Worm (Caenorhabditis elegans) whole organism, young adult: ENCODE results near the gene aak-2.

Source experiments
- B0019.2 ChIP-seq: fragments of 200-800 bp; sonication (Bioruptor generic); conservative IDR thresholded peaks from 2 replicates; pipeline ENCODE4 v1.3.6; 2022; ENCODE audit warnings: missing genetic modification reagents, missing genetic modification characterization, missing compliant biosample characterization
- B0035.1 ChIP-seq: sonication (generic microtip); optimal IDR thresholded peaks from 2 replicates; lab custom pipeline; 2016; ENCODE audit warnings: missing genetic modification characterization, mild to moderate bottlenecking, missing compliant biosample characterization, missing genotype, missing genetic modification reagents
- C17E4.6 ChIP-seq: fragments of 200-800 bp; sonication (Bioruptor generic); IDR thresholded peaks from 2 replicates; pipeline ENCODE4 v1.3.6; 2022; ENCODE audit warnings: missing genetic modification reagents, missing genetic modification characterization, missing compliant biosample characterization
- F10E7.11 ChIP-seq: sonication (generic microtip); optimal IDR thresholded peaks from 2 replicates; lab custom pipeline; 2017; ENCODE audit warnings: mild to moderate bottlenecking, missing genetic modification characterization, moderate library complexity, missing compliant biosample characterization
- F39B2.1 ChIP-seq: fragments of 200-800 bp; sonication (Bioruptor generic); IDR thresholded peaks from 2 replicates; pipeline ENCODE4 v1.3.6; 2022; ENCODE audit warnings: missing genetic modification reagents, missing genetic modification characterization, missing compliant biosample characterization
- F52B5.7 ChIP-seq: sonication (generic microtip); optimal IDR thresholded peaks from 2 replicates; lab custom pipeline; 2016; ENCODE audit warnings: mild to moderate bottlenecking, missing genetic modification characterization, missing compliant biosample characterization
- F57A8.1 ChIP-seq: fragments of 200-800 bp; sonication (Bioruptor generic); optimal IDR thresholded peaks from 2 replicates; lab custom pipeline; 2018; ENCODE audit warnings: mild to moderate bottlenecking, missing genetic modification characterization, moderate library complexity, missing compliant biosample characterization
- F57C9.4 ChIP-seq: sonication (generic microtip); optimal IDR thresholded peaks from 2 replicates; lab custom pipeline; 2017; ENCODE audit warnings: mild to moderate bottlenecking, missing genetic modification characterization, missing compliant biosample characterization
- K12H6.12 ChIP-seq: fragments of 200-800 bp; sonication (Bioruptor generic); optimal IDR thresholded peaks from 2 replicates; lab custom pipeline; 2018; ENCODE audit warnings: mild to moderate bottlenecking, missing genetic modification characterization, missing compliant biosample characterization
- Y53G8AR.9 ChIP-seq: fragments of 200-800 bp; sonication (Bioruptor generic); conservative IDR thresholded peaks from 2 replicates; pipeline ENCODE4 v1.3.6; 2022; ENCODE audit warnings: missing genetic modification reagents, missing genetic modification characterization, missing compliant biosample characterization
- Y67H2A.10 ChIP-seq: fragments of 200-800 bp; sonication (Bioruptor generic); conservative IDR thresholded peaks from 2 replicates; pipeline ENCODE4 v1.3.6; 2022; ENCODE audit warnings: missing genetic modification reagents, missing genetic modification characterization, missing compliant biosample characterization
- ZK185.1 ChIP-seq: sonication (generic microtip); optimal IDR thresholded peaks from 2 replicates; lab custom pipeline; 2016; ENCODE audit warnings: mild to moderate bottlenecking, missing genetic modification characterization, missing compliant biosample characterization; ENCODE audit not compliant: poor library complexity, severe bottlenecking
- ama-1 ChIP-seq, 3 experiments: fragments of 150-350 bp in 1 of 3; sonication (generic microtip) in 2 of 3; optimal IDR thresholded peaks; 2 replicates each; lab custom pipeline; 2014 to 2018; ENCODE audit warnings: missing biosample characterization in 2 of 3, missing genetic modification characterization in 2 of 3, missing genetic modification reagents in 2 of 3
- attf-3 ChIP-seq: fragments of 200-800 bp; sonication (Bioruptor generic); conservative IDR thresholded peaks from 2 replicates; pipeline ENCODE4 v1.3.6; 2022; ENCODE audit warnings: missing genetic modification reagents, missing genetic modification characterization, missing compliant biosample characterization
- attf-5 ChIP-seq: fragments of 200-800 bp; sonication (Bioruptor generic); optimal IDR thresholded peaks from 2 replicates; lab custom pipeline; 2018; ENCODE audit warnings: mild to moderate bottlenecking, missing genetic modification characterization, missing compliant biosample characterization
- attf-6 ChIP-seq: fragments of 200-800 bp; sonication (Bioruptor generic); IDR thresholded peaks from 2 replicates; pipeline ENCODE4 v1.3.6; 2022; ENCODE audit warnings: missing genetic modification reagents, missing genetic modification characterization, missing compliant biosample characterization
- bed-1 ChIP-seq: fragments of 200-800 bp; sonication (Bioruptor generic); IDR thresholded peaks from 2 replicates; pipeline ENCODE4 v1.3.6; 2022; ENCODE audit warnings: missing genetic modification reagents, missing genetic modification characterization, missing compliant biosample characterization
- ccch-3 ChIP-seq: fragments of 200-800 bp; sonication (Bioruptor generic); optimal IDR thresholded peaks from 2 replicates; lab custom pipeline; 2018; ENCODE audit warnings: mild to moderate bottlenecking, missing genetic modification characterization, missing compliant biosample characterization
- cebp-1 ChIP-seq, 2 experiments: fragments of 200-800 bp in 1 of 2; sonication (Bioruptor generic) in 1 of 2; sonication (generic microtip) in 1 of 2; IDR thresholded peaks in 1 of 2; optimal IDR thresholded peaks in 1 of 2; 2 replicates each; pipeline versions ENCODE4 v1.3.6 to Lab custom; 2017 to 2022; ENCODE audit warnings: missing compliant biosample characterization in 2 of 2, missing genetic modification characterization in 2 of 2, mild to moderate bottlenecking in 1 of 2, missing genetic modification reagents in 1 of 2, moderate library complexity in 1 of 2
- ceh-27 ChIP-seq: fragments of 200-800 bp; sonication (Bioruptor generic); optimal IDR thresholded peaks from 2 replicates; lab custom pipeline; 2018; ENCODE audit warnings: mild to moderate bottlenecking, missing genetic modification characterization, moderate library complexity, missing compliant biosample characterization
- ceh-79 ChIP-seq: sonication (generic microtip); optimal IDR thresholded peaks from 2 replicates; lab custom pipeline; 2017; ENCODE audit warnings: mild to moderate bottlenecking, missing genetic modification characterization, missing compliant biosample characterization
- dpl-1 ChIP-seq: fragments of 150-350 bp; optimal IDR thresholded peaks from 2 replicates; lab custom pipeline; 2014; ENCODE audit warnings: missing biosample characterization, missing genetic modification reagents, missing genetic modification characterization
- egl-18 ChIP-seq: fragments of 200-800 bp; sonication (Bioruptor generic); IDR thresholded peaks from 2 replicates; pipeline ENCODE4 v1.3.6; 2022; ENCODE audit warnings: missing genetic modification reagents, missing genetic modification characterization, missing compliant biosample characterization
- hlh-12 ChIP-seq: sonication (generic microtip); optimal IDR thresholded peaks from 2 replicates; lab custom pipeline; 2016; ENCODE audit warnings: missing genetic modification characterization, missing compliant biosample characterization
- let-607 ChIP-seq, 2 experiments: fragments of 200-800 bp in 1 of 2; sonication (Bioruptor generic) in 1 of 2; sonication (generic microtip) in 1 of 2; optimal IDR thresholded peaks; 2 replicates each; lab custom pipeline; 2016 to 2018; ENCODE audit warnings: mild to moderate bottlenecking in 2 of 2, missing compliant biosample characterization in 2 of 2, missing genetic modification characterization in 2 of 2, moderate library complexity in 2 of 2, missing genotype in 1 of 2
- lin-35 ChIP-seq, 3 experiments: fragments of 150-350 bp in 2 of 3; sonication (generic microtip) in 1 of 3; optimal IDR thresholded peaks; 2 replicates each; lab custom pipeline; 2014 to 2018; ENCODE audit warnings: missing biosample characterization in 3 of 3, missing genetic modification characterization in 3 of 3, missing genetic modification reagents in 3 of 3
- lin-40 ChIP-seq: sonication (generic microtip); optimal IDR thresholded peaks from 2 replicates; lab custom pipeline; 2016; ENCODE audit warnings: missing genetic modification characterization, mild to moderate bottlenecking, missing compliant biosample characterization, missing genotype, missing genetic modification reagents
- mes-4 ChIP-seq: sonication (generic microtip); optimal IDR thresholded peaks from 2 replicates; lab custom pipeline; 2016; ENCODE audit warnings: missing genotype, missing genetic modification characterization, missing compliant biosample characterization
- nfyb-1 ChIP-seq: fragments of 200-800 bp; sonication (Bioruptor generic); IDR thresholded peaks from 2 replicates; pipeline ENCODE4 v1.3.6; 2022; ENCODE audit warnings: missing genetic modification reagents, missing genetic modification characterization, missing compliant biosample characterization
- nhr-80 ChIP-seq: sonication (generic microtip); optimal IDR thresholded peaks from 2 replicates; lab custom pipeline; 2016; ENCODE audit warnings: missing genetic modification characterization, missing compliant biosample characterization
- nhr-90 ChIP-seq: sonication (generic microtip); optimal IDR thresholded peaks from 2 replicates; lab custom pipeline; 2016; ENCODE audit warnings: missing genotype, mild to moderate bottlenecking, missing genetic modification characterization, missing compliant biosample characterization
- rcor-1 ChIP-seq: fragments of 200-800 bp; sonication (Bioruptor generic); IDR thresholded peaks from 2 replicates; pipeline ENCODE4 v1.3.6; 2022; ENCODE audit warnings: missing genetic modification reagents, missing genetic modification characterization, missing compliant biosample characterization
- rec-8 ChIP-seq, 2 experiments: sonication (generic microtip); optimal IDR thresholded peaks; 2 replicates each; lab custom pipeline; 2016; ENCODE audit warnings: mild to moderate bottlenecking in 2 of 2, missing genetic modification characterization in 2 of 2, missing genetic modification reagents in 2 of 2, missing genotype in 2 of 2, missing biosample characterization in 1 of 2, missing compliant biosample characterization in 1 of 2, moderate library complexity in 1 of 2
- repo-1 ChIP-seq: sonication (generic microtip); optimal IDR thresholded peaks from 2 replicates; lab custom pipeline; 2017; ENCODE audit warnings: mild to moderate bottlenecking, missing genetic modification characterization, missing compliant biosample characterization
- sdz-38 ChIP-seq: sonication (generic microtip); optimal IDR thresholded peaks from 2 replicates; lab custom pipeline; 2016; ENCODE audit warnings: missing genotype, missing genetic modification characterization, missing compliant biosample characterization
- snpc-4 ChIP-seq, 5 experiments: fragments of 150-350 bp in 1 of 5; sonication (generic microtip) in 4 of 5; optimal IDR thresholded peaks; 2 replicates each; lab custom pipeline; 2014 to 2018; ENCODE audit warnings: missing genetic modification characterization in 5 of 5, missing biosample characterization in 3 of 5, antibody characterized with exemption in 2 of 5, mild to moderate bottlenecking in 2 of 5, missing compliant biosample characterization in 2 of 5, missing genotype in 2 of 5, moderate library complexity in 2 of 5, missing genetic modification reagents in 1 of 5
- sptf-2 ChIP-seq: fragments of 200-800 bp; sonication (Bioruptor generic); optimal IDR thresholded peaks from 2 replicates; lab custom pipeline; 2018; ENCODE audit warnings: mild to moderate bottlenecking, missing genetic modification characterization, missing compliant biosample characterization
- ztf-26 ChIP-seq: sonication (generic microtip); optimal IDR thresholded peaks from 2 replicates; lab custom pipeline; 2017; ENCODE audit warnings: missing genetic modification characterization, missing compliant biosample characterization
- ztf-6 ChIP-seq: fragments of 200-800 bp; sonication (Bioruptor generic); IDR thresholded peaks from 2 replicates; pipeline ENCODE4 v1.3.6; 2022; ENCODE audit warnings: missing genetic modification reagents, missing genetic modification characterization, missing compliant biosample characterization

Gene aak-2

ce11 chrX:16782797-16783259 lies 13.1 kb upstream of the aak-2 start, which contains the start of gene T01C8.3:
Gene T01C8.3, minus strand, starts transcription at chrX:16783209.
- TF ChIP-seq ama-1 (optimal IDR thresholded peaks at IDR 0.05; lab: Kevin White, UChicago) (no peak), ama-1 (GFP tag; optimal IDR thresholded peaks at IDR 0.05; lab: Kevin White, UChicago) (no peak), nhr-80 (peak; percentile 68), F10E7.11 (no peak), C17E4.6 (GFP tag; lab: Robert Waterston, UW) (no peak), lin-40 (tag; lab: Kevin White, UChicago) (peak; percentile 6), K12H6.12 (tag; lab: Kevin White, UChicago) (no peak), ceh-27 (GFP tag; lab: Kevin White, UChicago) (no peak), attf-5 (GFP tag; lab: Kevin White, UChicago) (no peak), let-607 (tag; optimal IDR thresholded peaks at IDR 0.05; lab: Kevin White, UChicago) (peak; percentile 19 to 62), nfyb-1 (no peak)

- TF ChIP-seq sdz-38 (tag; lab: Kevin White, UChicago) (no peak), F39B2.1 (GFP tag; lab: Robert Waterston, UW) (no peak), ccch-3 (no peak), F52B5.7 (tag; lab: Kevin White, UChicago) (no peak), lin-35 (GFP tag; optimal IDR thresholded peaks at IDR 0.05; lab: Kevin White, UChicago) (no peak), ZK185.1 (tag; lab: Kevin White, UChicago) (no peak), ceh-79 (tag; lab: Kevin White, UChicago) (no peak), F57A8.1 (GFP tag; lab: Kevin White, UChicago) (no peak), F57C9.4 (tag; lab: Kevin White, UChicago) (no peak), ztf-6 (GFP tag; lab: Robert Waterston, UW) (no peak), attf-3 (GFP tag; lab: Robert Waterston, UW) (no peak), B0035.1 (no peak), ama-1 (optimal IDR thresholded peaks at IDR 0.05; lab: Kevin White, UChicago) (no peak), ama-1 (GFP tag; optimal IDR thresholded peaks at IDR 0.05; lab: Kevin White, UChicago) (no peak), egl-18 (GFP tag; lab: Robert Waterston, UW) (no peak), rec-8 (tag; optimal IDR thresholded peaks at IDR 0.05; lab: Kevin White, UChicago) (no peak), attf-6 (GFP tag; lab: Robert Waterston, UW) (no peak), mes-4 (tag; lab: Kevin White, UChicago) (no peak), B0019.2 (GFP tag; lab: Robert Waterston, UW) (no peak), sptf-2 (no peak)
These were observed 11.8 kb upstream of the aak-2 start for ce11 chrX:16784038-16784437.

- TF ChIP-seq repo-1 (tag; lab: Kevin White, UChicago), result no peak
- no peak for TF ChIP-seq Y67H2A.10 (GFP tag; lab: Robert Waterston, UW)
- no peak for TF ChIP-seq hlh-12 (tag; lab: Kevin White, UChicago)
- TF ChIP-seq ztf-26 (tag; lab: Kevin White, UChicago), result peak; percentile 0
- no peak for TF ChIP-seq snpc-4 (GFP tag; optimal IDR thresholded peaks at IDR 0.05; lab: Kevin White, UChicago)
- no peak for TF ChIP-seq snpc-4 (tag; optimal IDR thresholded peaks at IDR 0.05; lab: Kevin White, UChicago)
- peak; percentile 6 for TF ChIP-seq ceh-27 (GFP tag; lab: Kevin White, UChicago)
- no peak for TF ChIP-seq Y53G8AR.9 (GFP tag; lab: Robert Waterston, UW)
- TF ChIP-seq dpl-1 (GFP tag; lab: Kevin White, UChicago), result no peak
- no peak for TF ChIP-seq bed-1 (GFP tag; lab: Robert Waterston, UW)
- TF ChIP-seq cebp-1 (GFP tag; IDR thresholded peaks at IDR 0.05; lab: Robert Waterston, UW), result no peak
- no peak for TF ChIP-seq cebp-1 (tag; optimal IDR thresholded peaks at IDR 0.05; lab: Kevin White, UChicago)
- no peak for TF ChIP-seq ztf-6 (GFP tag; lab: Robert Waterston, UW)
- TF ChIP-seq rcor-1 (GFP tag; lab: Robert Waterston, UW), result no peak
- no peak for TF ChIP-seq nhr-90
- TF ChIP-seq, all 124 proteins: peak for 2
These were observed 9.8 kb upstream of the aak-2 start, which contains the start of gene T01C8.2 for ce11 chrX:16786021-16786488. Gene T01C8.2, plus strand, starts transcription at chrX:16786438.
